Fruit fly (Drosophila melanogaster): ENCODE data around the gene CG11444.

The CG11444 gene

DNA sequence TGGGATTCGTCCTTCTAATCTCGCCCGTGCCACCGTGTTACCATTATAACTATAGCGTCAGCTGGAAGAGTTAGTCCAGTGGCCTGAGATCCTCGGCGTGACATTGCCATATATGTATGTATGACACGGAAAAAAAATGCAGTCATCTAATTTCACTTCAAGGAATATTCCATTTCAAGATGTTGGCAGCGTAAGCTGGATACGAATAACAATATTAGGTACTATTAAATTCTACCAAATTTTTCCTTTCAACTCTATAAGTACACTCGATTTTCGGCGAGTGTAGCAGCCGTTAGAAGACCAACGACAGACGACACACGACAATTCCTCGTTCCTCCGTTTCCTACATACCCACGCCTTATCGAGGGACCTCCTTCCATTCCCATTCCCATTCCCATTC lies 10.8 kb upstream of the CG11444 start (continued):
- TF ChIP-seq CG18262 (tag; optimal IDR thresholded peaks at IDR 0.05), result peak; percentile 33
- no peak for TF ChIP-seq gt (GFP tag; IDR thresholded peaks at IDR 0.05)
- TF ChIP-seq Drgx (GFP tag; IDR thresholded peaks at IDR 0.05), result no peak
- no peak for TF ChIP-seq CG3407 (GFP tag; optimal IDR thresholded peaks at IDR 0.05)
- TF ChIP-seq ttk (GFP tag; IDR thresholded peaks at IDR 0.05), result no peak
- TF ChIP-seq CG10979 (tag; optimal IDR thresholded peaks at IDR 0.05), result peak; percentile 42
- no peak for TF ChIP-seq Sry-β (GFP tag; optimal IDR thresholded peaks at IDR 0.05)
- no peak for TF ChIP-seq CG7786 (GFP tag; optimal IDR thresholded peaks at IDR 0.05)
- no peak for TF ChIP-seq CG12769 (tag; optimal IDR thresholded peaks at IDR 0.05)
- TF ChIP-seq unpg (GFP tag; optimal IDR thresholded peaks at IDR 0.05), result peak; percentile 1
- no peak for TF ChIP-seq Hmx (GFP tag; optimal IDR thresholded peaks at IDR 0.05)
- TF ChIP-seq salm (tag; optimal IDR thresholded peaks at IDR 0.05), result no peak
- no peak for TF ChIP-seq ftz-f1 (GFP tag; optimal IDR thresholded peaks at IDR 0.05)
- TF ChIP-seq wek (GFP tag; optimal IDR thresholded peaks at IDR 0.05), result no peak
- no peak for TF ChIP-seq CHES-1-like (GFP tag; optimal IDR thresholded peaks at IDR 0.05)
- no peak for TF ChIP-seq CG8281 (tag; optimal IDR thresholded peaks at IDR 0.05)
- no peak for TF ChIP-seq Dip2 (GFP tag; IDR thresholded peaks at IDR 0.05)
- TF ChIP-seq CG9215 (GFP tag; IDR thresholded peaks at IDR 0.05), result no peak
- TF ChIP-seq row (GFP tag; IDR thresholded peaks at IDR 0.05), result 0 out of 3 replicates have a peak, but pooled peaks have one; percentile 22
- TF ChIP-seq CG11696 (GFP tag; IDR thresholded peaks at IDR 0.05), result no peak
- no peak for TF ChIP-seq CG18011 (GFP tag; optimal IDR thresholded peaks at IDR 0.05)
- peak; percentile 58 for TF ChIP-seq dmrt11E (tag; optimal IDR thresholded peaks at IDR 0.05)
- no peak for TF ChIP-seq cg (GFP tag; optimal IDR thresholded peaks at IDR 0.05)
- no peak for TF ChIP-seq unc-4 (GFP tag; IDR thresholded peaks at IDR 0.05; ENCODE audit: partially characterized antibody)
- TF ChIP-seq chif (GFP tag; optimal IDR thresholded peaks at IDR 0.05), result peak in 1 of 2 experiments; percentile 10
- no peak for TF ChIP-seq CG18764 (GFP tag; optimal IDR thresholded peaks at IDR 0.05)
- TF ChIP-seq sim (GFP tag; IDR thresholded peaks at IDR 0.05), result no peak
- TF ChIP-seq CG18599 (GFP tag; optimal IDR thresholded peaks at IDR 0.05), result no peak
- 0 out of 2 replicates have a peak, but pooled peaks have one; percentile 33 for TF ChIP-seq CG10959 (GFP tag; IDR thresholded peaks at IDR 0.05)
- TF ChIP-seq CG6791 (GFP tag; IDR thresholded peaks at IDR 0.05; ENCODE audit: partially characterized antibody), result no peak
- no peak for TF ChIP-seq ATbp (GFP tag; optimal IDR thresholded peaks at IDR 0.05)
- TF ChIP-seq jigr1 (GFP tag; IDR thresholded peaks at IDR 0.05), result no peak

DNA sequence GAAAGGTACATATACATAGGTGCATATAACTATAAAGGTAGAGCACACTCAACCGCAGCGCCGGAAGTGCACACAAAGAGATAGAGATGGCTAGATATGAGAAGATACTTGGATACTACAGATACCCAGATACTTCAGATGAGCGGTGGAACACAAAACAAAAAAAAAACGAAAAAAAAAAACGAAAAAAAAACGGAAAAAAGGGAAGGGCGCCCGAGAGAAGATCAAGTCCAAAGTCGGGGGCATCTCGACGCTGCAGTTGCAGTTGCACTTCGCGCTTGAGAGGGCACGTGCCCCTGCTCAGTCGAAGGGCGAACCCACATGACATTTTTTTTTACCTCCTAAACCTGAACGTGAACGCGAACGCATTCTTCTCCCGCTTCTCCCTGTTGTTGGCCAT lies 9.8 kb upstream of the CG11444 start:
- TF ChIP-seq grn (GFP tag; optimal IDR thresholded peaks at IDR 0.05) (peak; percentile 44), nom (GFP tag; optimal IDR thresholded peaks at IDR 0.05) (peak; percentile 52), hbn (GFP tag; IDR thresholded peaks at IDR 0.05; ENCODE audit: partially characterized antibody) (no peak), Doc2 (GFP tag; IDR thresholded peaks at IDR 0.05) (no peak), btn (GFP tag; optimal IDR thresholded peaks at IDR 0.05) (no peak), en (GFP tag; optimal IDR thresholded peaks at IDR 0.05) (no peak), sqz (GFP tag; optimal IDR thresholded peaks at IDR 0.05) (peak; percentile 60), CG3065 (GFP tag; optimal IDR thresholded peaks at IDR 0.05) (no peak), grau (tag; optimal IDR thresholded peaks at IDR 0.05) (no peak), CG32772 (GFP tag; IDR thresholded peaks at IDR 0.05) (peak; percentile 57; the same call in 1 of the 2 replicates)

Measured in whole organism, embryonic.